Worm (Caenorhabditis elegans) whole organism, L1 larva: Measurements from ENCODE around the gene C08E8.2.

Source experiments
- C04F5.9 ChIP-seq: sonication (generic microtip); optimal IDR thresholded peaks from 2 replicates; lab custom pipeline; 2016; ENCODE audit warnings: missing genetic modification characterization, missing compliant biosample characterization
- C34B4.2 ChIP-seq: sonication (generic microtip); optimal IDR thresholded peaks from 2 replicates; lab custom pipeline; 2017; ENCODE audit warnings: mild to moderate bottlenecking, missing genetic modification characterization, missing compliant biosample characterization
- F16B12.6 ChIP-seq: fragments of 150-350 bp; optimal IDR thresholded peaks from 2 replicates; lab custom pipeline; 2014; ENCODE audit warnings: missing biosample characterization, missing genetic modification characterization
- aha-1 ChIP-seq: fragments of 150-350 bp; optimal IDR thresholded peaks from 2 replicates; lab custom pipeline; 2014; ENCODE audit warnings: missing biosample characterization, missing genetic modification characterization
- ama-1 ChIP-seq: fragments of 150-350 bp; optimal IDR thresholded peaks from 2 replicates; lab custom pipeline; 2014
- blmp-1 ChIP-seq: fragments of 150-350 bp; optimal IDR thresholded peaks from 2 replicates; lab custom pipeline; 2014; ENCODE audit warnings: missing biosample characterization, missing genetic modification characterization
- ceh-88 ChIP-seq: fragments of 200-800 bp; sonication (Bioruptor generic); IDR thresholded peaks from 2 replicates; pipeline ENCODE4 v1.3.6; 2022; ENCODE audit warnings: missing genetic modification characterization, missing compliant biosample characterization
- ceh-90 ChIP-seq: sonication (generic microtip); optimal IDR thresholded peaks from 2 replicates; lab custom pipeline; 2016; ENCODE audit warnings: missing genetic modification characterization, missing compliant biosample characterization
- ces-1 ChIP-seq: fragments of 150-350 bp; optimal IDR thresholded peaks from 2 replicates; lab custom pipeline; 2014; ENCODE audit warnings: missing biosample characterization, missing genetic modification reagents, missing genetic modification characterization
- dsc-1 ChIP-seq: sonication (generic microtip); optimal IDR thresholded peaks from 2 replicates; lab custom pipeline; 2016; ENCODE audit warnings: mild to moderate bottlenecking, missing genetic modification characterization, missing compliant biosample characterization
- efl-1 ChIP-seq, 4 experiments: fragments of 150-350 bp; optimal IDR thresholded peaks in 3 of 4; peaks in 1 of 4; 1 replicate in 1 of 4; 2 replicates in 3 of 4; lab custom pipeline; 2014; ENCODE audit warnings: missing biosample characterization in 2 of 4, missing genetic modification characterization in 2 of 4, missing genetic modification reagents in 2 of 4
- efl-3 ChIP-seq: fragments of 200-800 bp; sonication (Bioruptor generic); optimal IDR thresholded peaks from 2 replicates; lab custom pipeline; 2018; ENCODE audit warnings: mild to moderate bottlenecking, missing genetic modification characterization, missing compliant biosample characterization
- egl-13 ChIP-seq: sonication (generic microtip); optimal IDR thresholded peaks from 2 replicates; lab custom pipeline; 2016; ENCODE audit warnings: missing genotype, missing genetic modification reagents, missing genetic modification characterization, missing compliant biosample characterization
- egl-27 ChIP-seq, 2 experiments: fragments of 150-350 bp in 1 of 2; sonication (generic microtip); optimal IDR thresholded peaks; 3 replicates each; lab custom pipeline; 2017 to 2018; ENCODE audit warnings: missing biosample characterization in 2 of 2, missing genetic modification characterization in 2 of 2, missing genetic modification reagents in 2 of 2
- ets-5 ChIP-seq: fragments of 200-800 bp; sonication (Bioruptor generic); IDR thresholded peaks from 2 replicates; pipeline ENCODE4 v1.3.6; 2022; ENCODE audit warnings: missing genetic modification characterization, missing compliant biosample characterization
- hlh-17 ChIP-seq: fragments of 200-800 bp; sonication (Bioruptor generic); optimal IDR thresholded peaks from 2 replicates; lab custom pipeline; 2018; ENCODE audit warnings: missing genetic modification characterization, mild to moderate bottlenecking, missing compliant biosample characterization, moderate library complexity, borderline replicate concordance
- irx-1 ChIP-seq: sonication (generic microtip); optimal IDR thresholded peaks from 2 replicates; lab custom pipeline; 2016; ENCODE audit warnings: missing genetic modification characterization, missing compliant biosample characterization
- isw-1 ChIP-seq: fragments of 200-800 bp; sonication (Bioruptor generic); IDR thresholded peaks from 2 replicates; pipeline ENCODE4 v1.3.6; 2022; ENCODE audit warnings: missing genetic modification characterization, missing compliant biosample characterization
- lin-14 ChIP-seq: fragments of 200-800 bp; sonication (Bioruptor generic); optimal IDR thresholded peaks from 2 replicates; lab custom pipeline; 2018; ENCODE audit warnings: mild to moderate bottlenecking, missing genetic modification characterization, moderate library complexity, missing compliant biosample characterization
- lin-15B ChIP-seq: fragments of 150-350 bp; sonication (generic microtip); optimal IDR thresholded peaks from 3 replicates; lab custom pipeline; 2014; ENCODE audit warnings: missing biosample characterization, missing genetic modification characterization
- mab-9 ChIP-seq: fragments of 200-800 bp; sonication (Bioruptor generic); IDR thresholded peaks from 2 replicates; pipeline ENCODE4 v1.3.6; 2022; ENCODE audit warnings: missing genetic modification reagents, missing genetic modification characterization, missing compliant biosample characterization
- mep-1 ChIP-seq: fragments of 150-350 bp; optimal IDR thresholded peaks from 2 replicates; lab custom pipeline; 2014; ENCODE audit warnings: missing biosample characterization, missing genetic modification characterization
- nhr-47 ChIP-seq: sonication (generic microtip); optimal IDR thresholded peaks from 2 replicates; lab custom pipeline; 2016; ENCODE audit warnings: mild to moderate bottlenecking, missing genetic modification characterization, moderate library complexity, missing compliant biosample characterization
- nhr-71 ChIP-seq: sonication (generic microtip); optimal IDR thresholded peaks from 2 replicates; lab custom pipeline; 2016; ENCODE audit warnings: mild to moderate bottlenecking, missing genetic modification characterization, moderate library complexity, missing compliant biosample characterization
- nhr-85 ChIP-seq: sonication (generic microtip); peaks from one replicate; lab custom pipeline; 2016; ENCODE audit warnings: missing genetic modification characterization, inconsistent platforms, missing compliant biosample characterization
- pag-3 ChIP-seq: sonication (generic microtip); optimal IDR thresholded peaks from 2 replicates; lab custom pipeline; 2017; ENCODE audit warnings: missing genetic modification characterization, mild to moderate bottlenecking, missing compliant biosample characterization, antibody characterized with exemption, borderline replicate concordance; ENCODE audit not compliant: insufficient read depth
- pqm-1 ChIP-seq: sonication (generic microtip); optimal IDR thresholded peaks from 3 replicates; lab custom pipeline; 2017; ENCODE audit warnings: missing biosample characterization, missing genetic modification characterization
- rnt-1 ChIP-seq: sonication (generic microtip); optimal IDR thresholded peaks from 2 replicates; lab custom pipeline; 2016; ENCODE audit warnings: mild to moderate bottlenecking, missing genetic modification characterization, moderate library complexity, missing compliant biosample characterization
- snu-23 ChIP-seq: sonication (generic microtip); optimal IDR thresholded peaks from 2 replicates; lab custom pipeline; 2016; ENCODE audit warnings: missing genetic modification characterization, missing compliant biosample characterization
- sptf-1 ChIP-seq: fragments of 150-350 bp; optimal IDR thresholded peaks from 2 replicates; lab custom pipeline; 2014; ENCODE audit warnings: missing biosample characterization, missing genetic modification characterization
- swsn-7 ChIP-seq: sonication (generic microtip); optimal IDR thresholded peaks from 2 replicates; lab custom pipeline; 2016; ENCODE audit warnings: missing genetic modification characterization, missing compliant biosample characterization
- tlp-1 ChIP-seq: fragments of 150-350 bp; optimal IDR thresholded peaks from 2 replicates; lab custom pipeline; 2014; ENCODE audit warnings: missing biosample characterization, missing genetic modification characterization
- unc-62 ChIP-seq: fragments of 150-350 bp; optimal IDR thresholded peaks from 2 replicates; lab custom pipeline; 2014; ENCODE audit warnings: missing biosample characterization, missing genetic modification reagents, missing genetic modification characterization
- unc-86 ChIP-seq: sonication (generic microtip); optimal IDR thresholded peaks from 2 replicates; lab custom pipeline; 2016; ENCODE audit warnings: missing genetic modification characterization, missing compliant biosample characterization
- unc-98 ChIP-seq: fragments of 200-800 bp; sonication (Bioruptor generic); IDR thresholded peaks from 2 replicates; pipeline ENCODE4 v1.3.6; 2022; ENCODE audit warnings: missing genetic modification characterization, missing compliant biosample characterization
- xbp-1 ChIP-seq: sonication (generic microtip); optimal IDR thresholded peaks from 2 replicates; lab custom pipeline; 2016; ENCODE audit warnings: missing genetic modification characterization, missing compliant biosample characterization
- zag-1 ChIP-seq: fragments of 150-350 bp; optimal IDR thresholded peaks from 2 replicates; lab custom pipeline; 2014; ENCODE audit warnings: missing biosample characterization, missing genetic modification characterization
- ztf-11 ChIP-seq, 2 experiments: sonication (generic microtip); optimal IDR thresholded peaks; 2 replicates each; lab custom pipeline; 2016 to 2017; ENCODE audit warnings: missing genetic modification characterization in 2 of 2, missing biosample characterization in 1 of 2, missing compliant biosample characterization in 1 of 2

The C08E8.2 gene

ce11 chrV:18346080-18346479, 9.6 kb downstream of the C08E8.2 start (continued):
- TF ChIP-seq egl-13 (tag; lab: Kevin White, UChicago): no peak
- TF ChIP-seq unc-62 (GFP tag; lab: Kevin White, UChicago): no peak
- no peak for TF ChIP-seq unc-98 (GFP tag; lab: Robert Waterston, UW)
- peak; percentile 63 for TF ChIP-seq tlp-1 (tag; lab: Kevin White, UChicago)
- no peak for TF ChIP-seq mab-9 (GFP tag; lab: Robert Waterston, UW)
- no peak for TF ChIP-seq ztf-11 (tag; optimal IDR thresholded peaks at IDR 0.05; lab: Kevin White, UChicago)
- TF ChIP-seq nhr-71 (tag; lab: Kevin White, UChicago): peak; percentile 47
- TF ChIP-seq sptf-1: no peak
- peak; percentile 80 for TF ChIP-seq lin-14 (GFP tag; lab: Kevin White, UChicago)
- TF ChIP-seq lin-15B (tag; lab: Kevin White, UChicago): no peak
- TF ChIP-seq snu-23: no peak
- TF ChIP-seq nhr-47: no peak
- TF ChIP-seq rnt-1: no peak
- no peak for TF ChIP-seq ama-1 (lab: Kevin White, UChicago)
- TF ChIP-seq blmp-1 (tag; lab: Kevin White, UChicago): peak; percentile 93
- no peak for TF ChIP-seq unc-86
- TF ChIP-seq pqm-1 (tag; lab: Kevin White, UChicago): peak; percentile 98
- TF ChIP-seq irx-1 (tag; lab: Kevin White, UChicago): no peak
- TF ChIP-seq aha-1 (tag; lab: Kevin White, UChicago): no peak
- TF ChIP-seq ces-1 (GFP tag; lab: Kevin White, UChicago): no peak

- TF ChIP-seq swsn-7 (tag; lab: Kevin White, UChicago): no peak
- no peak for TF ChIP-seq nhr-47
- no peak for TF ChIP-seq irx-1 (tag; lab: Kevin White, UChicago)
- TF ChIP-seq efl-3 (GFP tag; lab: Kevin White, UChicago): no peak
- TF ChIP-seq ceh-88 (GFP tag; lab: Robert Waterston, UW): no peak
- TF ChIP-seq efl-1 (optimal IDR thresholded peaks at IDR 0.05; lab: Kevin White, UChicago): no peak
- no peak for TF ChIP-seq efl-1 (GFP tag; optimal IDR thresholded peaks at IDR 0.05 in 1 of 2; lab: Kevin White, UChicago)
- no peak for TF ChIP-seq ceh-90 (tag; lab: Kevin White, UChicago)
- no peak for TF ChIP-seq C04F5.9 (tag; lab: Kevin White, UChicago)
- TF ChIP-seq mep-1: no peak
- TF ChIP-seq isw-1 (GFP tag; lab: Robert Waterston, UW): no peak
Observed at ce11 chrV:18344194-18344593, 11.4 kb downstream of the C08E8.2 start.

- TF ChIP-seq zag-1 (no peak), C34B4.2 (no peak), nhr-85 (tag; lab: Kevin White, UChicago) (no peak), ceh-88 (GFP tag; lab: Robert Waterston, UW) (no peak), egl-27 (tag; optimal IDR thresholded peaks at IDR 0.05; lab: Kevin White, UChicago) (no peak), swsn-7 (tag; lab: Kevin White, UChicago) (no peak), pag-3 (tag; lab: Kevin White, UChicago) (no peak), hlh-17 (GFP tag; lab: Kevin White, UChicago) (no peak), ceh-90 (tag; lab: Kevin White, UChicago) (no peak), rnt-1 (no peak), dsc-1 (tag; lab: Kevin White, UChicago) (no peak), F16B12.6 (tag; lab: Kevin White, UChicago) (no peak)
Observed at ce11 chrV:18339807-18340206, 15.8 kb downstream of the C08E8.2 start, which contains the start of gene C08E8.10. TSS of gene C08E8.10 (minus strand) at chrV:18339907.

- TF ChIP-seq xbp-1 (tag; lab: Kevin White, UChicago): no peak
- TF ChIP-seq unc-62 (GFP tag; lab: Kevin White, UChicago): no peak
- TF ChIP-seq ets-5 (GFP tag; lab: Robert Waterston, UW): no peak
Observed at ce11 chrV:18337643-18338042, 18.0 kb downstream of the C08E8.2 start.
